Worm (Caenorhabditis elegans): ENCODE measurements around the gene klp-20.

DNA sequence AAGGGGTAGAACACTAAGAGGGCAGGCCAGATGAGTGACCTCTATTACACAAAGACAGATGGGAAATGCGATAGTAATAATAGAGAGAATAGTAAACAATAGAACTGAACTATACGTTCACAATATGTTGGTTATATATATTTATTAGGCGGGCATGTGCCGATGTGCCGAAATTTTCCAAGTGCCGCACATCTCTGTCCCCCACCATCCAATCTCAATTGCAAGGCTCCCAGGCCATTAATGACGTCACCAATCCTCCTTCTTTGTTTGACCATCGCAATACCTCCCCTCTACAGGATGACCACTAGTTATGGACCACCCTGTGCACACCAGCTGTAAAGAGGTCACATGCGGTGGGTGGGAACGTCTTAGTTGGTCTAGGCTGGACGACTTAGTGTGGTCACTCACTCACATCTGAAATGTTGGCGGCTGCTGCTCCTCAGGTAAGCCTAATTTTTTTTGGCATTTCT lies 30.6 kb upstream of the klp-20 start, which contains the start of gene F40G9.6:
- no peak for TF ChIP-seq egl-13 (tag; optimal IDR thresholded peaks at IDR 0.05)
- TF ChIP-seq unc-130 (tag; optimal IDR thresholded peaks at IDR 0.05), result no peak
- TF ChIP-seq skn-1 (tag; optimal IDR thresholded peaks at IDR 0.05), result no peak
- no peak for TF ChIP-seq zag-1 (tag; optimal IDR thresholded peaks at IDR 0.05)
- no peak for TF ChIP-seq nhr-12 (tag; optimal IDR thresholded peaks at IDR 0.05)
- TF ChIP-seq mep-1 (tag; optimal IDR thresholded peaks at IDR 0.05), result no peak
- TF ChIP-seq ztf-11 (tag; optimal IDR thresholded peaks at IDR 0.05), result no peak
- TF ChIP-seq aly-2 (tag; optimal IDR thresholded peaks at IDR 0.05), result no peak
